Worm (Caenorhabditis elegans): ENCODE data around the gene F08D12.15.

Gene F08D12.15

DNA sequence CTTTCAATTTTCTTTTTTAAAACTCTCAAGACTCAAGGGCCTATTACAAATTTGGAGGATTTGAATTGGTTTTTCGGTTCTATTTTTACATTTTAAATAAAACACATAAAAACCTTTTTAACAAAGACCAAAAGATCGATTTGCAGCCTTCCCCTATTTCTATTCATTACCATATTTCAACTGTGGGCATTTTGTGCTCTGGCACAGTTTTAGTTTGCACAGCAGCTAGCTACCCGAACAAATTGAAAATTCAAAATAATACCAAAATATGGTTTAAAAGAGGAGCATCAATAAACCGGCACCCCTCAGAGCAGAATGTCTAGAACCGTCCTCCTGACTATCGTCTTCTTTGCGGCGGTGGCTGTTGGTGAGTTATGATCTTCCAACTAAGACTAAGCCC lies 14.9 kb downstream of the F08D12.15 start, which contains the start of gene F08D12.2:
Gene F08D12.2, plus strand, starts transcription at position 301 of the 400 bp plus-strand sequence.
- no peak for TF ChIP-seq pag-3 (tag; optimal IDR thresholded peaks at IDR 0.05; ENCODE audit: borderline replicate concordance, insufficient read depth)
- no peak for TF ChIP-seq pqm-1 (tag; optimal IDR thresholded peaks at IDR 0.05)
- TF ChIP-seq ama-1 (optimal IDR thresholded peaks at IDR 0.05): no peak
- no peak for TF ChIP-seq alr-1 (tag; optimal IDR thresholded peaks at IDR 0.05; ENCODE audit: borderline replicate concordance)
- no peak for TF ChIP-seq egl-27 (tag; optimal IDR thresholded peaks at IDR 0.05)
- TF ChIP-seq nhr-11 (tag; optimal IDR thresholded peaks at IDR 0.05): no peak
- TF ChIP-seq elt-2 (tag; optimal IDR thresholded peaks at IDR 0.05): no peak

DNA sequence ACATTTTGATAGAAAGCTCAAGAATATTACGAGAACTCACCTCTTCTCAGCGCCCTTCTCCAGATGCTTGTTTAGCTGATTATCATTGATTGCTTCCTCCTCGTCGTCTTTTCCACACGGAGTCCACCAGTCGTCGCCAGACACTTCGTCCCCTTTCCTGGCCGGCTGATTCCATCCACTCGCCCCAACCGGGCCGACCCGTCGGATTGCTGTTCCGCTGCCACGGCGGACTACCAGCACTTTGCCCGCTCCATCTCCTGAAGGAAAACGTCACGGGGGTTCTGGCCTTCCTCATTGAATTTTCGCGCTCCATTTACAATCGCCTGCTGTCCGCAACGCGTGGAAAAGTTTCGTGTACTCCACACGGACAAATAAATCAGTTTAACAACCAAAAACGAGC lies 16.9 kb downstream of the F08D12.15 start:
- no peak for TF ChIP-seq nhr-47 (tag; optimal IDR thresholded peaks at IDR 0.05)
- TF ChIP-seq zag-1 (tag; optimal IDR thresholded peaks at IDR 0.05): no peak
- TF ChIP-seq unc-62 (GFP tag; optimal IDR thresholded peaks at IDR 0.05): no peak

DNA sequence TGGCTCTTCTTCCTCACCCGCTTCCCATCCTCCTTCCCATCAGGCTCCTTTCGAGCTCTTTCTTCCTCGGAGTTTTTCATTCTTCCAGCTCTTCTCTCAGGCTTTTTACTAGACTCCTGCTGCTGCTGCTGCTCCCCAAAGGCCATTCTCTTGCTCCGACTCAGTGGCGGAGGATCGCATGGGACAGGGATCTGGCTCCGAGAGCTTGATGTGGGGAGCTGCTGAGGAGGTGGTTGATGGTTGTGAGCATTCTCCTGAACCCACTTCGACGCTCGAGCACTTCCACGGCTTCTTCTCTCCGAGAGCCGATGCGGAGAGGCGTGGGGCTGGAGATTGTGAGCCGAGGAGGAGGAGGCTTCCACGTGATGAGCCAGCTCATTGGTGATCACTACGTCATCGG lies 19.4 kb downstream of the F08D12.15 start:
- no peak for TF ChIP-seq pag-3 (tag; optimal IDR thresholded peaks at IDR 0.05; ENCODE audit: borderline replicate concordance, insufficient read depth)
- no peak for TF ChIP-seq efl-1 (optimal IDR thresholded peaks at IDR 0.05)
- TF ChIP-seq efl-1 (GFP tag; optimal IDR thresholded peaks at IDR 0.05 in 1 of 2): peak in 1 of 2 experiments; percentile 49

DNA sequence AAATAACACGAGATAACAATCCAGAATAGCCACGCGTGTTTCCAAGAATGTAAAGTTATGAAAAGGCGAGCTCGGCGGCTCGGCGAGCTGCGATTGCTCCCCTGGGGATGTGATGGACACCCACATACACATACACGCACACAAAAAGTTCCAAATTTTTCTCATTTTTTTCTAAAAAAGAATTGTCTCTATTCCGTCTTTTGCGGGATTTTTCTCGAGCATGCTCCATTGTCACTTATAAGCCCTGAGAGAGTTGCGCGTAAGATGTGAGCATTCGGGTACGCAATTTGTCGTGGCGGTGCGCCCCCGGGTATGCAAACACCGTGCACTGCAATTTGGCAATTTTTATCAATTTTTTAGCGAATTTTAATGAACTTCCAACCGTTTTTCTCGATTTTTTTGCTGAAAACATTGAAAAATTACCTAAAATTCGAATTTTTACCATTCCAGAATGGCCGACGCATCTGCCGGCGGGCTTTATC lies 20.6 kb downstream of the F08D12.15 start, which contains the start of the genes F08D12.12 and srpa-72:
Gene F08D12.12, minus strand, starts transcription at position 51 of the 482 bp plus-strand sequence.
Gene srpa-72, plus strand, starts transcription at position 451 of the 482 bp plus-strand sequence.
- TF ChIP-seq F16B12.6 (tag; optimal IDR thresholded peaks at IDR 0.05) (peak; percentile 91), lin-15B (tag; optimal IDR thresholded peaks at IDR 0.05) (peak; percentile 15), jun-1 (tag; optimal IDR thresholded peaks at IDR 0.05) (no peak), fkh-4 (tag; optimal IDR thresholded peaks at IDR 0.05; ENCODE audit: borderline replicate concordance) (no peak), lsy-2 (tag; optimal IDR thresholded peaks at IDR 0.05) (peak; percentile 36 to 63), swsn-7 (tag; optimal IDR thresholded peaks at IDR 0.05) (peak; percentile 10), C16A3.4 (tag; optimal IDR thresholded peaks at IDR 0.05) (peak; percentile 42), isw-1 (GFP tag; IDR thresholded peaks at IDR 0.05) (peak; percentile 18; the same call in 1 of the 2 replicates), fkh-10 (GFP tag; optimal IDR thresholded peaks at IDR 0.05) (no peak), snpc-4 (tag; optimal IDR thresholded peaks at IDR 0.05) (no peak), ceh-63 (GFP tag; optimal IDR thresholded peaks at IDR 0.05) (no peak), vab-15 (tag; optimal IDR thresholded peaks at IDR 0.05) (peak; percentile 26), C04F5.9 (tag; optimal IDR thresholded peaks at IDR 0.05) (no peak), lir-3 (tag; optimal IDR thresholded peaks at IDR 0.05; ENCODE audit: poor library complexity) (no peak), ceh-88 (GFP tag; IDR thresholded peaks at IDR 0.05) (no peak), ama-1 (optimal IDR thresholded peaks at IDR 0.05) (no peak), snu-23 (GFP tag; optimal IDR thresholded peaks at IDR 0.05) (peak; percentile 48), nhr-19 (GFP tag; conservative IDR thresholded peaks at IDR 0.05) (peak; percentile 23), efl-1 (optimal IDR thresholded peaks at IDR 0.05) (peak; percentile 56 to 60), efl-1 (GFP tag; optimal IDR thresholded peaks at IDR 0.05 in 1 of 2) (peak; percentile 53 to 95), nhr-47 (tag; optimal IDR thresholded peaks at IDR 0.05) (no peak), nhr-11 (tag; optimal IDR thresholded peaks at IDR 0.05) (no peak), dsc-1 (tag; optimal IDR thresholded peaks at IDR 0.05) (no peak), efl-3 (GFP tag; optimal IDR thresholded peaks at IDR 0.05) (no peak), hlh-4 (tag; optimal IDR thresholded peaks at IDR 0.05) (no peak), skn-1 (tag; optimal IDR thresholded peaks at IDR 0.05) (no peak), ces-1 (GFP tag; optimal IDR thresholded peaks at IDR 0.05) (no peak), mdl-1 (tag; optimal IDR thresholded peaks at IDR 0.05) (peak in 1 of 2 experiments; percentile 18), dpl-1 (GFP tag; optimal IDR thresholded peaks at IDR 0.05) (peak; percentile 23 to 57 (median 57)), pax-3 (tag; optimal IDR thresholded peaks at IDR 0.05) (no peak), nhr-237 (tag; optimal IDR thresholded peaks at IDR 0.05) (no peak), ets-5 (GFP tag; IDR thresholded peaks at IDR 0.05) (no peak), egl-27 (tag; optimal IDR thresholded peaks at IDR 0.05) (no peak), lin-13 (GFP tag; optimal IDR thresholded peaks at IDR 0.05) (peak; percentile 27), aly-2 (tag; optimal IDR thresholded peaks at IDR 0.05) (no peak), nhr-12 (tag; optimal IDR thresholded peaks at IDR 0.05) (no peak), elt-2 (tag; optimal IDR thresholded peaks at IDR 0.05) (no peak), hpl-2 (GFP tag; optimal IDR thresholded peaks at IDR 0.05) (no peak), ceh-82 (tag; optimal IDR thresholded peaks at IDR 0.05) (peak in 2 of 3 experiments; percentile 27 to 41), C34B4.2 (tag; optimal IDR thresholded peaks at IDR 0.05) (no peak), fkh-8 (tag; optimal IDR thresholded peaks at IDR 0.05) (no peak)
